Worm (Caenorhabditis elegans) whole organism, midembryonic: Measurements from ENCODE around the gene str-2.

Experiments
- cog-1 ChIP-seq: sonication (generic microtip); optimal IDR thresholded peaks from 2 replicates; lab custom pipeline; 2016; ENCODE audit warnings: missing genetic modification characterization, missing compliant biosample characterization
- flt-1 ChIP-seq: fragments of 200-800 bp; sonication (Bioruptor generic); IDR thresholded peaks from 2 replicates; pipeline ENCODE4 v1.3.6; 2022; ENCODE audit warnings: missing genetic modification characterization, missing compliant biosample characterization

DNA sequence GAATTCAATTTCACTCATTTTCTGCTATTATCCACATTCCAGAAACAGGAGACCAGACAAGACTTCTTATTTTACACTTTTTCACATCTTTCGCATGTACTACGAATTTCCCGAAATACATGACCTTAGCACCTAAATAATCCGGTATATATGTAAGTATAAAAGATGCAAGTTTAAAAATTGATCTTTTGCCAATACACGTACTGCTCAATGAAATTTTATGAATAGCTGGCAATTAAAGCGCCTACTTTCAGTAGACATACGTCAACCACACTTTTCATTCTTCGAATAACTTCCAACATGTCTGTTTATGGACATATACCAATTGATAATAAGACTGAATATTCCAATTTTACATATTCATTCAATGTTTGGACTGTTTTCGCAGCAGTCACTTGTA lies 20.9 kb downstream of the str-2 start, which contains the start of gene sru-39:
- TF ChIP-seq cog-1 (tag; lab: Kevin White, UChicago) (no peak), flt-1 (no peak)
